Worm (Caenorhabditis elegans) whole organism, L4 larva: Measurements from ENCODE around the gene cdk-12.

Experiments
- R02D3.7 ChIP-seq: fragments of 150-350 bp; sonication (generic microtip); optimal IDR thresholded peaks from 3 replicates; lab custom pipeline; 2014; ENCODE audit warnings: missing biosample characterization, missing genetic modification characterization
- T20F7.1 ChIP-seq: fragments of 200-800 bp; sonication (Bioruptor generic); optimal IDR thresholded peaks from 2 replicates; lab custom pipeline; 2018; ENCODE audit warnings: mild to moderate bottlenecking, missing genetic modification characterization, missing compliant biosample characterization
- Y48G9A.11 ChIP-seq: fragments of 200-800 bp; sonication (Bioruptor generic); IDR thresholded peaks from 2 replicates; pipeline ENCODE4 v1.3.6; 2022; ENCODE audit warnings: missing genetic modification reagents, missing genetic modification characterization, missing compliant biosample characterization
- ama-1 ChIP-seq: fragments of 150-350 bp; optimal IDR thresholded peaks from 2 replicates; lab custom pipeline; 2014; ENCODE audit warnings: inconsistent platforms, mixed read lengths
- arid-1 ChIP-seq: fragments of 200-800 bp; sonication (Bioruptor generic); conservative IDR thresholded peaks from 2 replicates; pipeline ENCODE4 v1.3.6; 2022; ENCODE audit warnings: missing genetic modification reagents, missing genetic modification characterization, missing compliant biosample characterization
- attf-4 ChIP-seq: sonication (generic microtip); optimal IDR thresholded peaks from 3 replicates; lab custom pipeline; 2017; ENCODE audit warnings: missing biosample characterization, missing genetic modification characterization
- ceh-20 ChIP-seq: fragments of 200-800 bp; sonication (Bioruptor generic); IDR thresholded peaks from 2 replicates; pipeline ENCODE4 v1.3.6; 2022; ENCODE audit warnings: missing genetic modification reagents, missing genetic modification characterization, missing compliant biosample characterization
- ceh-28 ChIP-seq: fragments of 150-350 bp; optimal IDR thresholded peaks from 2 replicates; lab custom pipeline; 2014; ENCODE audit warnings: missing biosample characterization, missing genetic modification reagents, missing genetic modification characterization
- ceh-32 ChIP-seq: sonication (generic microtip); optimal IDR thresholded peaks from 2 replicates; lab custom pipeline; 2016; ENCODE audit warnings: mild to moderate bottlenecking, missing genetic modification characterization, missing compliant biosample characterization; ENCODE audit not compliant: poor library complexity
- ces-1 ChIP-seq: fragments of 150-350 bp; sonication (generic microtip); optimal IDR thresholded peaks from 4 replicates; lab custom pipeline; 2014; ENCODE audit warnings: missing biosample characterization, missing genetic modification reagents, missing genetic modification characterization
- cey-2 ChIP-seq: sonication (generic microtip); optimal IDR thresholded peaks from 3 replicates; lab custom pipeline; 2017; ENCODE audit warnings: missing genetic modification characterization, mild to moderate bottlenecking, missing compliant biosample characterization, antibody characterized with exemption, borderline replicate concordance; ENCODE audit not compliant: insufficient read depth
- daf-16 ChIP-seq, 3 experiments: sonication (generic microtip); optimal IDR thresholded peaks; 2 replicates each; lab custom pipeline; 2016 to 2017; ENCODE audit warnings: missing genetic modification characterization in 3 of 3, missing genetic modification reagents in 3 of 3, mild to moderate bottlenecking in 2 of 3, missing compliant biosample characterization in 2 of 3, missing biosample characterization in 1 of 3, moderate library complexity in 1 of 3
- daf-8 ChIP-seq: fragments of 200-800 bp; sonication (Bioruptor generic); IDR thresholded peaks from 2 replicates; pipeline ENCODE4 v1.3.6; 2022; ENCODE audit warnings: missing genetic modification characterization, missing compliant biosample characterization
- dmd-8 ChIP-seq: fragments of 200-800 bp; sonication (Bioruptor generic); IDR thresholded peaks from 2 replicates; pipeline ENCODE4 v1.3.6; 2022; ENCODE audit warnings: missing genetic modification characterization, missing compliant biosample characterization
- dve-1 ChIP-seq: sonication (generic microtip); optimal IDR thresholded peaks from 2 replicates; lab custom pipeline; 2017; ENCODE audit warnings: antibody characterized with exemption, mild to moderate bottlenecking, missing genetic modification characterization, missing compliant biosample characterization; ENCODE audit not compliant: insufficient read depth
- egl-27 ChIP-seq: sonication (generic microtip); optimal IDR thresholded peaks from 3 replicates; lab custom pipeline; 2017; ENCODE audit warnings: missing biosample characterization, missing genetic modification reagents, missing genetic modification characterization
- fkh-10 ChIP-seq: fragments of 150-350 bp; optimal IDR thresholded peaks from 2 replicates; lab custom pipeline; 2014; ENCODE audit warnings: missing biosample characterization, missing genetic modification reagents, missing genetic modification characterization
- fos-1 ChIP-seq: fragments of 150-350 bp; optimal IDR thresholded peaks from 2 replicates; lab custom pipeline; 2014; ENCODE audit warnings: missing biosample characterization, missing genetic modification characterization
- lin-1 ChIP-seq: fragments of 200-800 bp; sonication (Bioruptor generic); IDR thresholded peaks from 2 replicates; pipeline ENCODE4 v1.3.6; 2022; ENCODE audit warnings: missing genetic modification reagents, missing genetic modification characterization, missing compliant biosample characterization
- lin-13 ChIP-seq: fragments of 150-350 bp; optimal IDR thresholded peaks from 2 replicates; lab custom pipeline; 2014; ENCODE audit warnings: missing biosample characterization, missing genetic modification reagents, missing genetic modification characterization
- lin-38 ChIP-seq: fragments of 200-800 bp; sonication (Bioruptor generic); IDR thresholded peaks from 2 replicates; pipeline ENCODE4 v1.3.6; 2022; ENCODE audit warnings: missing genetic modification reagents, missing genetic modification characterization, missing compliant biosample characterization
- lin-39 ChIP-seq: fragments of 150-350 bp; optimal IDR thresholded peaks from 2 replicates; lab custom pipeline; 2014; ENCODE audit warnings: missing biosample characterization, missing genetic modification reagents, missing genetic modification characterization
- lsy-2 ChIP-seq, 2 experiments: fragments of 150-350 bp in 1 of 2; sonication (generic microtip) in 1 of 2; optimal IDR thresholded peaks; 2 replicates each; lab custom pipeline; 2014 to 2017; ENCODE audit warnings: missing biosample characterization in 2 of 2, missing genetic modification characterization in 2 of 2
- madf-9 ChIP-seq: fragments of 200-800 bp; sonication (Bioruptor generic); conservative IDR thresholded peaks from 2 replicates; pipeline ENCODE4 v1.3.6; 2022; ENCODE audit warnings: missing genetic modification reagents, missing genetic modification characterization, missing compliant biosample characterization
- mxl-2 ChIP-seq: fragments of 200-800 bp; sonication (Bioruptor generic); conservative IDR thresholded peaks from 2 replicates; pipeline ENCODE4 v1.3.6; 2022; ENCODE audit warnings: missing genetic modification reagents, missing genetic modification characterization, missing compliant biosample characterization
- mxl-3 ChIP-seq: fragments of 200-800 bp; sonication (Bioruptor generic); optimal IDR thresholded peaks from 2 replicates; lab custom pipeline; 2018; ENCODE audit warnings: mild to moderate bottlenecking, missing genetic modification characterization, missing compliant biosample characterization
- nhr-10 ChIP-seq: fragments of 150-350 bp; optimal IDR thresholded peaks from 2 replicates; lab custom pipeline; 2014; ENCODE audit warnings: missing biosample characterization, missing genetic modification characterization
- nhr-102 ChIP-seq: sonication (generic microtip); optimal IDR thresholded peaks from 2 replicates; lab custom pipeline; 2016; ENCODE audit warnings: mild to moderate bottlenecking, missing genetic modification characterization, moderate library complexity, missing compliant biosample characterization
- nhr-28 ChIP-seq: fragments of 150-350 bp; optimal IDR thresholded peaks from 2 replicates; lab custom pipeline; 2014; ENCODE audit warnings: missing biosample characterization, missing genetic modification characterization
- nhr-41 ChIP-seq: fragments of 200-800 bp; sonication (Bioruptor generic); IDR thresholded peaks from 2 replicates; pipeline ENCODE4 v1.3.6; 2022; ENCODE audit warnings: missing genetic modification reagents, missing genetic modification characterization, missing compliant biosample characterization
- nhr-42 ChIP-seq: fragments of 200-800 bp; sonication (Bioruptor generic); IDR thresholded peaks from 2 replicates; pipeline ENCODE4 v1.3.6; 2022; ENCODE audit warnings: missing genetic modification characterization, missing compliant biosample characterization
- nhr-6 ChIP-seq: fragments of 150-350 bp; optimal IDR thresholded peaks from 2 replicates; lab custom pipeline; 2014; ENCODE audit warnings: missing biosample characterization, missing genetic modification characterization
- pqm-1 ChIP-seq: sonication (generic microtip); optimal IDR thresholded peaks from 2 replicates; lab custom pipeline; 2017; ENCODE audit warnings: missing biosample characterization, missing genetic modification characterization
- rbr-2 ChIP-seq: sonication (generic microtip); optimal IDR thresholded peaks from 2 replicates; lab custom pipeline; 2016; ENCODE audit warnings: missing genotype, missing genetic modification characterization, missing compliant biosample characterization
- saeg-2 ChIP-seq: fragments of 200-800 bp; sonication (Bioruptor generic); IDR thresholded peaks from 2 replicates; pipeline ENCODE4 v1.3.6; 2022; ENCODE audit warnings: missing genetic modification reagents, missing genetic modification characterization, missing compliant biosample characterization
- sdz-12 ChIP-seq: fragments of 200-800 bp; sonication (Bioruptor generic); optimal IDR thresholded peaks from 2 replicates; lab custom pipeline; 2018; ENCODE audit warnings: mild to moderate bottlenecking, missing genetic modification characterization, missing compliant biosample characterization
- skn-1 ChIP-seq: fragments of 150-350 bp; optimal IDR thresholded peaks from 2 replicates; lab custom pipeline; 2014; ENCODE audit warnings: missing biosample characterization, missing genetic modification characterization
- snpc-4 ChIP-seq: fragments of 150-350 bp; optimal IDR thresholded peaks from 2 replicates; lab custom pipeline; 2014; ENCODE audit warnings: missing biosample characterization, missing genetic modification characterization
- spr-3 ChIP-seq: fragments of 200-800 bp; sonication (Bioruptor generic); optimal IDR thresholded peaks from 2 replicates; lab custom pipeline; 2018; ENCODE audit warnings: mild to moderate bottlenecking, missing genetic modification characterization, missing compliant biosample characterization
- tra-1 ChIP-seq: fragments of 200-800 bp; sonication (Bioruptor generic); IDR thresholded peaks from 2 replicates; pipeline ENCODE4 v1.3.6; 2022; ENCODE audit warnings: missing genetic modification reagents, missing genetic modification characterization, missing compliant biosample characterization
- unc-130 ChIP-seq: sonication (generic microtip); optimal IDR thresholded peaks from 2 replicates; lab custom pipeline; 2016; ENCODE audit warnings: missing genetic modification reagents, missing genetic modification characterization, missing compliant biosample characterization
- unc-62 ChIP-seq, 3 experiments: fragments of 150-350 bp in 1 of 3; sonication (generic microtip); optimal IDR thresholded peaks in 2 of 3; peaks in 1 of 3; 1 replicate in 1 of 3; 2 replicates in 2 of 3; lab custom pipeline; 2014 to 2017; ENCODE audit warnings: missing biosample characterization in 3 of 3, missing genetic modification characterization in 3 of 3, missing genetic modification reagents in 3 of 3, missing genotype in 1 of 3
- zag-1 ChIP-seq: fragments of 150-350 bp; optimal IDR thresholded peaks from 2 replicates; lab custom pipeline; 2014; ENCODE audit warnings: missing biosample characterization, missing genetic modification characterization
- zfp-3 ChIP-seq: fragments of 200-800 bp; sonication (Bioruptor generic); conservative IDR thresholded peaks from 2 replicates; pipeline ENCODE4 v1.3.6; 2022; ENCODE audit warnings: missing genetic modification reagents, missing genetic modification characterization, missing compliant biosample characterization

cdk-12 gene

DNA sequence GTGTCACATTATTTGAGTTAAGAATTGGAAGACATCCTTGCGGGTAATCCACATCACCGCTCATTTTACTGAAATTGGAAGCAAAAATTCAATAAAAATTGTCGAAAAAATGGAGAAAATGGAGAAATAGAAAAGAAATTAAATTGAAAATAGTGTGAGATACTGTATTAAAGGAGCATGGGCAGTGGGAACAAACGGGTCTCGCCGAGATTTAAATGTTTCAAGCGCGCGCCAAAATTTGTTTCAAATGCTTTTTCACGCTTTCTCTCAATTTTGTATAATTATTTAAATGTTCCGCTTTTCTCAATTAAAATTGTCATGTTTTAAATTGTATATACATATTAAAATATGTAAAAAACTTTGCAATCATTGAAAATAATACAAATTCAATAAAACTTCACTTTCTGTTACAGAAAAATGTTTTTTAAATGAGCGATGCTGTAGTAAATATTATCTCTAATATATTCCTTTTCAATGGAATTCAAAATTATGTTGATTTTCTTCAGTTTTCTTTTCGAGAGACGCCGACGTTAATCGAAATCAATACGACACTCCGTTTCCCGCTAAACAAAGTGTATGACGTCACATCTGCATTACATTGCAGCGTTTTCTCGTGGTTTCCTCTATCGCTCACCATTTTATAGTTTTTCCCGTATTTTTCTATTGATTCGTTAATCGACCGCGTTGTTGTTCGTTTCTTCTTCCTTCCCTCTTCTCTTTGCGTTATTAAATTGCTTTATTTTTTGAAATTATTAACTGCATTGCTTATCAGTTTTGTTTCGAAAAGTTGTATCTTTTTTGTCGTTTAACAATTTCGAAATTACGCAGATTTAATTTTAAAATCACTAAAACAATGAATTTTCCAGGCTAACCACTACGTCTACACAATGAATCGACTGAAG lies 19.5 kb upstream of the cdk-12 start, which contains the start of the genes evl-14 and dcn-1 (continued):
- no peak for TF ChIP-seq pqm-1 (tag; lab: Kevin White, UChicago)
- no peak for TF ChIP-seq mxl-2 (GFP tag; lab: Robert Waterston, UW)
- TF ChIP-seq fos-1: no peak
- TF ChIP-seq lsy-2 (tag; optimal IDR thresholded peaks at IDR 0.05; lab: Kevin White, UChicago): peak; percentile 12 to 92
- peak; percentile 40 for TF ChIP-seq lin-13 (GFP tag; lab: Kevin White, UChicago)
- TF ChIP-seq attf-4 (tag; lab: Kevin White, UChicago): no peak
- no peak for TF ChIP-seq snpc-4 (tag; lab: Kevin White, UChicago)
- TF ChIP-seq ama-1 (lab: Kevin White, UChicago): no peak
- no peak for TF ChIP-seq cey-2 (tag; lab: Kevin White, UChicago)
- TF ChIP-seq unc-62 (GFP tag; optimal IDR thresholded peaks at IDR 0.05 in 1 of 2; lab: Kevin White, UChicago): no peak
- TF ChIP-seq unc-62 (tag; optimal IDR thresholded peaks at IDR 0.05; lab: Kevin White, UChicago): no peak
- no peak for TF ChIP-seq egl-27 (tag; lab: Kevin White, UChicago)
- no peak for TF ChIP-seq spr-3
- no peak for TF ChIP-seq lin-1 (GFP tag; lab: Robert Waterston, UW)

- TF ChIP-seq saeg-2: no peak
- TF ChIP-seq dve-1: peak; percentile 22
- TF ChIP-seq tra-1 (GFP tag; lab: Robert Waterston, UW): no peak
- TF ChIP-seq ceh-32: no peak
- no peak for TF ChIP-seq mxl-3 (GFP tag; lab: Kevin White, UChicago)
- peak; percentile 80 for TF ChIP-seq pqm-1 (tag; lab: Kevin White, UChicago)
- no peak for TF ChIP-seq daf-16 (GFP tag; optimal IDR thresholded peaks at IDR 0.05; lab: Kevin White, UChicago)
- TF ChIP-seq daf-16 (tag; optimal IDR thresholded peaks at IDR 0.05; lab: Kevin White, UChicago): peak; percentile 36
- TF ChIP-seq nhr-28: peak; percentile 22
- TF ChIP-seq T20F7.1 (GFP tag; lab: Kevin White, UChicago): peak; percentile 2
- TF ChIP-seq lin-39 (tag; lab: Kevin White, UChicago): no peak
- TF ChIP-seq ceh-28 (tag; lab: Kevin White, UChicago): peak; percentile 41
Measured at ce11 chrIII:4314502-4314901, 18.3 kb upstream of the cdk-12 start.

- no peak for TF ChIP-seq R02D3.7 (tag; lab: Kevin White, UChicago)
- TF ChIP-seq nhr-102 (tag; lab: Kevin White, UChicago): no peak
- no peak for TF ChIP-seq madf-9 (GFP tag; lab: Robert Waterston, UW)
- no peak for TF ChIP-seq rbr-2 (tag; lab: Kevin White, UChicago)
- TF ChIP-seq ces-1 (GFP tag; lab: Kevin White, UChicago): no peak
- TF ChIP-seq sdz-12 (GFP tag; lab: Kevin White, UChicago): no peak
- no peak for TF ChIP-seq fkh-10 (GFP tag; lab: Kevin White, UChicago)
- no peak for TF ChIP-seq lin-38 (GFP tag; lab: Robert Waterston, UW)
- TF ChIP-seq nhr-41 (GFP tag; lab: Robert Waterston, UW): no peak
- TF ChIP-seq lsy-2 (tag; optimal IDR thresholded peaks at IDR 0.05; lab: Kevin White, UChicago): peak in 1 of 2 experiments; percentile 25
- TF ChIP-seq Y48G9A.11 (GFP tag; lab: Robert Waterston, UW): no peak
- no peak for TF ChIP-seq skn-1 (tag; lab: Kevin White, UChicago)
- TF ChIP-seq zfp-3 (GFP tag; lab: Robert Waterston, UW): no peak
- no peak for TF ChIP-seq unc-130 (GFP tag; lab: Kevin White, UChicago)
- TF ChIP-seq ceh-20 (GFP tag; lab: Robert Waterston, UW): 0 out of 2 replicates have a peak, but pooled peaks have one; percentile 25
- no peak for TF ChIP-seq nhr-10 (tag; lab: Kevin White, UChicago)
- no peak for TF ChIP-seq nhr-6 (tag; lab: Kevin White, UChicago)
- TF ChIP-seq nhr-42 (GFP tag; lab: Robert Waterston, UW): no peak
- TF ChIP-seq pqm-1 (tag; lab: Kevin White, UChicago): no peak
- no peak for TF ChIP-seq dmd-8 (GFP tag; lab: Robert Waterston, UW)
- no peak for TF ChIP-seq daf-8
- TF ChIP-seq unc-62 (GFP tag; optimal IDR thresholded peaks at IDR 0.05 in 1 of 2; lab: Kevin White, UChicago): peak in 1 of 2 experiments; percentile 83
- no peak for TF ChIP-seq unc-62 (tag; optimal IDR thresholded peaks at IDR 0.05; lab: Kevin White, UChicago)
- TF ChIP-seq arid-1 (GFP tag; lab: Robert Waterston, UW): no peak
- TF ChIP-seq zag-1: no peak
Measured at ce11 chrIII:4317065-4317752, 15.6 kb upstream of the cdk-12 start, which contains the start of gene tag-131. TSS of gene tag-131 (plus strand) at chrIII:4317702.
